Fruit fly (Drosophila melanogaster): ENCODE results near the gene Aldh7A1.

Aldh7A1 gene

dm6 chr3L:19221455-19221854 lies 47.3 kb downstream of the Aldh7A1 start:
- TF ChIP-seq CG13204 (GFP tag; optimal IDR thresholded peaks at IDR 0.05) (no peak), gl (tag; optimal IDR thresholded peaks at IDR 0.05) (no peak), Pif1A (GFP tag; optimal IDR thresholded peaks at IDR 0.05) (no peak), fd96Ca (GFP tag; IDR thresholded peaks at IDR 0.05) (no peak), CG15710 (tag; optimal IDR thresholded peaks at IDR 0.05) (no peak)
